Worm (Caenorhabditis elegans) whole organism, mixed stage, embryonic: Measurements from ENCODE around the gene igcm-2.

Experiments
- mep-1 ChIP-seq: fragments of 150-350 bp; optimal IDR thresholded peaks from 2 replicates; lab custom pipeline; 2017; ENCODE audit warnings: missing biosample characterization, missing genetic modification reagents, missing genetic modification characterization, inconsistent platforms
- unc-39 ChIP-seq: fragments of 150-350 bp; optimal IDR thresholded peaks from 2 replicates; lab custom pipeline; 2014; ENCODE audit warnings: missing biosample characterization, missing genetic modification characterization

- TF ChIP-seq mep-1: no peak
- no peak for TF ChIP-seq unc-39 (tag; lab: Kevin White, UChicago)
Measured at ce11 chrX:6391491-6391890, at the start of gene igcm-2.
